Worm (Caenorhabditis elegans) whole organism, L1 larva: Measurements from ENCODE around the gene pfd-4.

Source experiments
- ama-1 ChIP-seq: fragments of 150-350 bp; optimal IDR thresholded peaks from 2 replicates; lab custom pipeline; 2014
- fos-1 ChIP-seq: fragments of 150-350 bp; optimal IDR thresholded peaks from 2 replicates; lab custom pipeline; 2014; ENCODE audit warnings: missing biosample characterization, missing genetic modification characterization
- lin-15B ChIP-seq: fragments of 150-350 bp; sonication (generic microtip); optimal IDR thresholded peaks from 3 replicates; lab custom pipeline; 2014; ENCODE audit warnings: missing biosample characterization, missing genetic modification characterization
- lsy-2 ChIP-seq, 2 experiments: fragments of 150-350 bp; optimal IDR thresholded peaks; 2 replicates each; lab custom pipeline; 2014; ENCODE audit warnings: missing biosample characterization in 2 of 2, missing genetic modification characterization in 2 of 2
- mep-1 ChIP-seq: fragments of 150-350 bp; optimal IDR thresholded peaks from 2 replicates; lab custom pipeline; 2014; ENCODE audit warnings: missing biosample characterization, missing genetic modification characterization
- nhr-28 ChIP-seq: fragments of 150-350 bp; optimal IDR thresholded peaks from 2 replicates; lab custom pipeline; 2014; ENCODE audit warnings: missing biosample characterization, missing genetic modification characterization
- unc-130 ChIP-seq: fragments of 150-350 bp; optimal IDR thresholded peaks from 2 replicates; lab custom pipeline; 2017; ENCODE audit warnings: missing biosample characterization, missing genetic modification characterization, inconsistent platforms

DNA sequence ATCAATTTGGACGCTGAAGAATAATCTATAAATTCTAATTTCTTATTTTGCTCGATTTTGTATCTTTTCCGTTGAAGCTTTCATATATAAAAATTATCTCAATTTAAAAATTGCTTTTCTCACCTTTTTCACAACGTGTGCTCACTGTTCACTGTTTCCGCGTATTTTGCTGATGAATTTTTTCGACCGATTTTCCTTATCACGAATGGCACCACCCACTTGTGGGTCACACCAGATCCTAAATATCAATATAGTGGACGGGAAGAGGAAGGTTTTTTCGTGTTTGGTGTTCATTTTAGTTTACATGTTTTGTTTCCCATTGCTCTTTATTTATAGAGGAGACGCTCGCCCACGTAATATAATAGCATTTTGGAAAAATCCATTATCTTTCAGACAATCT, 681 bp downstream of the pfd-4 start:
- TF ChIP-seq mep-1 (tag; lab: Kevin White, UChicago), result no peak
- TF ChIP-seq lsy-2 (tag; optimal IDR thresholded peaks at IDR 0.05; lab: Kevin White, UChicago), result no peak
- TF ChIP-seq nhr-28, result no peak
- TF ChIP-seq unc-130 (tag; lab: Kevin White, UChicago), result no peak
- TF ChIP-seq lin-15B (tag; lab: Kevin White, UChicago), result no peak
- no peak for TF ChIP-seq ama-1
- TF ChIP-seq fos-1 (tag; lab: Kevin White, UChicago), result no peak
